Worm (Caenorhabditis elegans): Measurements from ENCODE around the gene pals-34.

DNA sequence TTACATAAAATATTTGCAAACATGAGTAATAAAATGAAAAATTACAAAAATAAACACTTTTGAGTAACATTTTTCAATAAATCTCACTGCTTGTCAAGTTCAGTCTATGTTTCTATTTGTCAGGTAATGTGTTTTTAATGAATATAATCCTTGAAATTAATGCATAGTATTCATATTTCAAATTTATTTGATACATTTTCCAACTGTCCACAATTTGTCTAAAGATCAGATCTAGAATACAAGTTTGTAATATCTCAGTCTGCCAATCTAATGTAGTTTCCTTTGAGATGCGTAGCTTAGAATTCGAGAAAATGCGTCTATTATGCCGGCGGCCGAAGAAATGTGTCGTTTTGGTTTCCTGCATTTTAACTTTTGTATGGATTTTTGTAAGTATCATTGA lies 12.7 kb downstream of the pals-34 start, which contains the start of gene Y97E10B.1:
- TF ChIP-seq ahr-1 (tag; optimal IDR thresholded peaks at IDR 0.05) (no peak), elt-2 (tag; optimal IDR thresholded peaks at IDR 0.05) (no peak), unc-86 (tag; optimal IDR thresholded peaks at IDR 0.05) (no peak)
